Worm (Caenorhabditis elegans): ENCODE measurements around the gene C06B3.6.

The C06B3.6 gene

DNA sequence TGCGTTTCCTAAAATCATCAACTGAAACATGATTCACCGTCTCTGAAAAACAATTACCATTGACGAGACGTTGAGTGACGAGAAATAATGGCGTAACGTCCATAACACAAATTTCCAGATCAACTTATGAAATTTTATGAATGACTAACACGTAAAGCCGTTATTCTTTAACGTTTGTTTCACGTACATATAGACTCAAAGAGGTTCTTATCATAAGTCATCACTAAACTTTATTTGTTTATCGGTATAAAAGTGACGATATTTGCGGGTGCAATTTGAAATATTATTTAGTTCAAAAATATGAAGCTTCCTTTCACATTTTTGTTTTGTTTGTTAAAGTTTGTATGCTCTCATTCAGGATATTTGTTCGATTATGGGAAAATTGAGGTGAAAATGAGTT, 9.6 kb downstream of the C06B3.6 start, which contains the start of gene oac-3:
oac-3 (plus strand) TSS at position 301 of the 400 bp plus-strand sequence.
- TF ChIP-seq nhr-11 (tag; optimal IDR thresholded peaks at IDR 0.05) (no peak), egl-5 (tag; optimal IDR thresholded peaks at IDR 0.05) (no peak), unc-62 (GFP tag; optimal IDR thresholded peaks at IDR 0.05) (no peak), lsy-12 (tag; optimal IDR thresholded peaks at IDR 0.05) (no peak), ceh-82 (tag; optimal IDR thresholded peaks at IDR 0.05) (no peak), pqm-1 (tag; optimal IDR thresholded peaks at IDR 0.05) (no peak), snpc-4 (tag; optimal IDR thresholded peaks at IDR 0.05) (no peak), elt-2 (tag; optimal IDR thresholded peaks at IDR 0.05) (no peak), nhr-43 (tag; optimal IDR thresholded peaks at IDR 0.05; ENCODE audit: poor library complexity, severe bottlenecking) (no peak), elt-3 (tag; optimal IDR thresholded peaks at IDR 0.05) (no peak), egl-27 (tag; optimal IDR thresholded peaks at IDR 0.05) (no peak), sea-2 (GFP tag; optimal IDR thresholded peaks at IDR 0.05) (no peak), tbx-2 (tag; optimal IDR thresholded peaks at IDR 0.05) (no peak), nhr-12 (tag; optimal IDR thresholded peaks at IDR 0.05) (no peak)

DNA sequence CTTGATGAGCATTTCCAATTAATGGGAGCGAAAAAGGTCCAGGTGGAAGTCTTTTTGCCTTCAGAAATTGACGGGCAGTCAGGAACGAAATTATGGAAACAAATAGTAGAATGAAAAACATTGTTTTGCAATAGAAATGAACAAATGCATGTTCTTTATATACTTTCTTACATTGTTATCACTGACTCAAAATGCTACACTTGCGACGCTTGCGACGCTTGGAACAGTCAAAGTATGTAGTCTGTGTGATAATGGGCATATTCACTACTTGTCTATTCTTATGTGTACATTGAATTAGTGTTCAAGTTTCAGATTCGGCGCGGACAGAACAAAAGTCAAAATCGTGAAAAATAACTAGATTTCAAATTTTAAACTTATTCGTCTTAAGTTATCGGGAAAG, 10.4 kb downstream of the C06B3.6 start, which contains the start of gene cyp-35C1:
cyp-35C1 (minus strand) TSS at position 132 of the 400 bp plus-strand sequence.
- TF ChIP-seq pqm-1 (tag; optimal IDR thresholded peaks at IDR 0.05) (peak; percentile 51), sea-2 (GFP tag; optimal IDR thresholded peaks at IDR 0.05) (no peak), elt-2 (tag; optimal IDR thresholded peaks at IDR 0.05) (peak; percentile 59)

DNA sequence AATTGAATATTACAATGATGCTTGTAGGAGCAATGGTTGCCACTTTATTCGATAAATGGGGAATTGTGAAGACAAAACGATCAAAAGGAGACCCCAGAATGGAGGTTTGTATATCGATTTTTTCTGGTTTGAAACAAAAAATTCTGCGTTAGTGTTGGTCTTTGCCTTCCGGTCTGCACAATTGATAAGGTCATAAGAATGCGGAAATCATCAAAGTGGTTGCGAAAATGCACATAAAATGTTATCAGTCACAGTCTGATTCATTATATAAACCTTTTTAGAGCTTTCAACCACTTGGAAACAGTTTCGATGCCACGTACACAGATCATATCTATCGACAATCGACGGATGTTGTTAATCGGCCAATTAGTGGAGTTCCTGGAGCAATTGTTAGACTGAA, 15.2 kb downstream of the C06B3.6 start:
- TF ChIP-seq snpc-4 (tag; optimal IDR thresholded peaks at IDR 0.05) (no peak), hmg-11 (tag; optimal IDR thresholded peaks at IDR 0.05) (no peak), pqm-1 (tag; optimal IDR thresholded peaks at IDR 0.05) (peak; percentile 92), elt-2 (tag; optimal IDR thresholded peaks at IDR 0.05) (peak; percentile 93), nhr-23 (tag; optimal IDR thresholded peaks at IDR 0.05) (no peak), skn-1 (tag; optimal IDR thresholded peaks at IDR 0.05) (no peak), nfya-1 (tag; optimal IDR thresholded peaks at IDR 0.05; ENCODE audit: insufficient read depth) (no peak), ama-1 (optimal IDR thresholded peaks at IDR 0.05) (no peak), fkh-10 (GFP tag; optimal IDR thresholded peaks at IDR 0.05) (no peak), lin-39 (tag; optimal IDR thresholded peaks at IDR 0.05) (no peak), egl-27 (tag; optimal IDR thresholded peaks at IDR 0.05) (no peak), jun-1 (tag; optimal IDR thresholded peaks at IDR 0.05) (no peak)

DNA sequence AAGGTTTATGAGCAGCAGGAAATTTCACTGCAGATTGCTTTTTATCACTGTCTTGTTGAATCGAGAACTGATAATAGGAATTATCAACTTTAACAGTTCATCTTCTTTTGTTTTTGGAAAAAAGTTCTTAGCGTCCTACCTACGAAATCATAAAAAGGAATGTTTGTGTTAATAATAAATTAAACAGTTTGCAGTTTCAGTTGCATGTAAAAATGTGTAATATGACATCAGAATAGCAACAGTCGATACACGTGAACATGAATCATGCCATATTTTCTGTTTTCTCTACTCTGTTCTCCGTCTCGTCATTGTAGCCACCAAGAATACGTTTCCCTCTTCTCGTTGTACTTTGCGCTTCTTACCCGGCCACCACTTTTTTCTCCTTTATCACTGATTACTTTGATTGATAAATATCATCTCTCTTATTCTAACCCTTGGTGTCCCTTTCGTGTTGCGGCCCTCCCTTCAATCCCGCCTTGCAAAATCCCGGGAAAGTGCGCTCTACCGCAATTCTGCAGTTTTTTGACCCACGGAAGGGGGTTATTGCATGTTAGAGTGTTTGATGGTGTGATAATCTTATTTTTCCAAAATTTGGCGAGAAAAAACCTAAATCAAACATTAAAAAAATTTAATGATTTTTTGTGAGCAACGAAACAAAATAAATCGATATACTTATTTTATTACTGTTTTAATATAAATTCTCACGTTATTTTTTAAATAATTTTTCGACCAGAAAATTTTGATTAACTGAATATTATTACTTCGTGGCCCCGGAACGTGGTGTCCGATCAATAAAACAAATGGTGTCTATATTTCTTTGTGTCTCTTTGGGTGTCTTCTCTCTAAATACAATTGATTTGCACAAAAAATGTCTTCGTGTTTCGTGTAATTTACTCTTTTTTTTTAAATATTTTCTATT, 16.1 kb downstream of the C06B3.6 start, which contains the start of gene sptl-3:
sptl-3 (plus strand) TSS at position 869 of the 919 bp plus-strand sequence.
- TF ChIP-seq nhr-76 (tag; optimal IDR thresholded peaks at IDR 0.05) (no peak), lin-15B (tag; optimal IDR thresholded peaks at IDR 0.05) (peak; percentile 54), tbx-2 (tag; optimal IDR thresholded peaks at IDR 0.05) (no peak), ceh-16 (tag; optimal IDR thresholded peaks at IDR 0.05) (no peak), nhr-28 (tag; optimal IDR thresholded peaks at IDR 0.05) (no peak), nfya-1 (tag; optimal IDR thresholded peaks at IDR 0.05; ENCODE audit: insufficient read depth) (peak; percentile 18), daf-12 (tag; optimal IDR thresholded peaks at IDR 0.05) (no peak), elt-3 (tag; optimal IDR thresholded peaks at IDR 0.05) (peak; percentile 0 to 46 (median 14)), pqm-1 (tag; optimal IDR thresholded peaks at IDR 0.05) (peak; percentile 18), mdl-1 (tag; optimal IDR thresholded peaks at IDR 0.05) (no peak), elt-2 (tag; optimal IDR thresholded peaks at IDR 0.05) (peak; percentile 92), nhr-43 (tag; optimal IDR thresholded peaks at IDR 0.05; ENCODE audit: poor library complexity, severe bottlenecking) (peak; percentile 71), nhr-23 (tag; optimal IDR thresholded peaks at IDR 0.05) (peak; percentile 53), nhr-25 (tag; optimal IDR thresholded peaks at IDR 0.05) (peak; percentile 48), eor-1 (tag; optimal IDR thresholded peaks at IDR 0.05) (no peak), fkh-2 (tag; optimal IDR thresholded peaks at IDR 0.05) (no peak), mml-1 (tag; optimal IDR thresholded peaks at IDR 0.05) (no peak), nhr-11 (tag; optimal IDR thresholded peaks at IDR 0.05) (no peak), nhr-237 (tag; optimal IDR thresholded peaks at IDR 0.05) (no peak), hmg-11 (tag; optimal IDR thresholded peaks at IDR 0.05) (peak; percentile 3), ceh-28 (tag; optimal IDR thresholded peaks at IDR 0.05) (no peak), fos-1 (tag; optimal IDR thresholded peaks at IDR 0.05) (no peak), fkh-10 (GFP tag; optimal IDR thresholded peaks at IDR 0.05) (no peak), jun-1 (tag; optimal IDR thresholded peaks at IDR 0.05) (peak; percentile 56), sea-2 (GFP tag; optimal IDR thresholded peaks at IDR 0.05) (no peak)
